Worm (Caenorhabditis elegans) whole organism, mixed stage, embryonic: ENCODE data around the gene T24G10.2.

Experiments
- lin-13 ChIP-seq: fragments of 150-350 bp; optimal IDR thresholded peaks from 2 replicates; lab custom pipeline; 2014; ENCODE audit warnings: missing biosample characterization, missing genetic modification characterization
- mls-2 ChIP-seq: sonication (generic microtip); optimal IDR thresholded peaks from 2 replicates; lab custom pipeline; 2016; ENCODE audit warnings: mild to moderate bottlenecking, missing genetic modification characterization, moderate library complexity, missing compliant biosample characterization

- TF ChIP-seq lin-13 (tag; lab: Kevin White, UChicago) (no peak), mls-2 (no peak)
Measured at ce11 chrIII:5405628-5406084, 36.9 kb downstream of the T24G10.2 start, which contains the start of the genes W03A5.2 and Y32H12A.8.
